Fruit fly (Drosophila melanogaster): ENCODE data around the gene CG31465.

CG31465 gene

dm6 chr3R:21856098-21856872, 24.3 kb upstream of the CG31465 start, which contains the start of gene glec (continued):
- TF ChIP-seq gro (GFP tag; optimal IDR thresholded peaks at IDR 0.05) = peak; percentile 55
- TF ChIP-seq CG10321 (GFP tag; IDR thresholded peaks at IDR 0.05) = no peak
- TF ChIP-seq Antp (GFP tag; optimal IDR thresholded peaks at IDR 0.05) = peak; percentile 57
- TF ChIP-seq pum (GFP tag; optimal IDR thresholded peaks at IDR 0.05) = no peak
- peak; percentile 8 for TF ChIP-seq B-H2 (GFP tag; optimal IDR thresholded peaks at IDR 0.05)
- no peak for TF ChIP-seq D (optimal IDR thresholded peaks at IDR 0.05)
- no peak for TF ChIP-seq D (GFP tag; optimal IDR thresholded peaks at IDR 0.05)
- 0 out of 2 replicates have a peak, but pooled peaks have one; percentile 11 for TF ChIP-seq CG6272 (GFP tag; IDR thresholded peaks at IDR 0.05)
- peak; percentile 88 for TF ChIP-seq sens (GFP tag)
- TF ChIP-seq CG16815 (GFP tag; optimal IDR thresholded peaks at IDR 0.05) = peak; percentile 7
- TF ChIP-seq Drgx (GFP tag; IDR thresholded peaks at IDR 0.05) = peak; percentile 41; the same call in 1 of the 2 replicates
- TF ChIP-seq Hand (GFP tag; optimal IDR thresholded peaks at IDR 0.05) = no peak
- peak; percentile 28 for TF ChIP-seq NfI (GFP tag; optimal IDR thresholded peaks at IDR 0.05)
- peak; percentile 8 for TF ChIP-seq pros (GFP tag; optimal IDR thresholded peaks at IDR 0.05)
- TF ChIP-seq Lpt (GFP tag; optimal IDR thresholded peaks at IDR 0.05) = no peak
- TF ChIP-seq fru (optimal IDR thresholded peaks at IDR 0.05) = no peak
- TF ChIP-seq CG30020 (tag; optimal IDR thresholded peaks at IDR 0.05) = no peak
- TF ChIP-seq CG12769 (tag; optimal IDR thresholded peaks at IDR 0.05) = peak; percentile 77
- TF ChIP-seq ash1 (GFP tag; optimal IDR thresholded peaks at IDR 0.05) = peak; percentile 86
- no peak for TF ChIP-seq tap (tag; optimal IDR thresholded peaks at IDR 0.05)
- no peak for TF ChIP-seq CG11398 (GFP tag; optimal IDR thresholded peaks at IDR 0.05)
- no peak for TF ChIP-seq BtbVII (GFP tag; optimal IDR thresholded peaks at IDR 0.05)
- TF ChIP-seq Trl (optimal IDR thresholded peaks at IDR 0.05) = peak; percentile 90 to 93
- TF ChIP-seq Trl (GFP tag; optimal IDR thresholded peaks at IDR 0.05) = peak; percentile 67
- TF ChIP-seq dmrt99B (tag; optimal IDR thresholded peaks at IDR 0.05) = peak; percentile 21
- TF ChIP-seq CG17912 (GFP tag; optimal IDR thresholded peaks at IDR 0.05) = peak; percentile 45
- peak; percentile 72 for TF ChIP-seq abd-A (tag; optimal IDR thresholded peaks at IDR 0.05)
- TF ChIP-seq CG15269 (tag; optimal IDR thresholded peaks at IDR 0.05) = no peak
- TF ChIP-seq CG13296 (GFP tag; optimal IDR thresholded peaks at IDR 0.05) = peak; percentile 43
- peak; percentile 7 for TF ChIP-seq trh (GFP tag; optimal IDR thresholded peaks at IDR 0.05)
- peak; percentile 76 for TF ChIP-seq Ets65A (GFP tag)
- no peak; the same call in 1 of the 2 replicates for TF ChIP-seq CG11247 (GFP tag; IDR thresholded peaks at IDR 0.05)
- no peak for TF ChIP-seq jing (GFP tag; optimal IDR thresholded peaks at IDR 0.05)
- no peak for TF ChIP-seq CG14667 (GFP tag; IDR thresholded peaks at IDR 0.05)
- TF ChIP-seq Ets97D (GFP tag; optimal IDR thresholded peaks at IDR 0.05) = no peak
- TF ChIP-seq Spps (tag; optimal IDR thresholded peaks at IDR 0.05) = no peak
- no peak for TF ChIP-seq CG3995 (GFP tag; optimal IDR thresholded peaks at IDR 0.05)
- peak; percentile 50 for TF ChIP-seq CG7556 (GFP tag; optimal IDR thresholded peaks at IDR 0.05)
- TF ChIP-seq CG5245 (GFP tag; optimal IDR thresholded peaks at IDR 0.05) = no peak
- TF ChIP-seq Gug (GFP tag; IDR thresholded peaks at IDR 0.05) = no peak; the same call in 3 of the 4 replicates
- TF ChIP-seq bcd (GFP tag; optimal IDR thresholded peaks at IDR 0.05) = no peak
- no peak for TF ChIP-seq hbn (GFP tag; IDR thresholded peaks at IDR 0.05; ENCODE audit: partially characterized antibody)
- TF ChIP-seq CG7372 (GFP tag; IDR thresholded peaks at IDR 0.05) = no peak; the same call in 1 of the 2 replicates
- TF ChIP-seq CG17361 (GFP tag; IDR thresholded peaks at IDR 0.05) = peak; percentile 70; the same call in 2 of the 3 replicates
- peak in 1 of 2 experiments; percentile 54 for TF ChIP-seq Pdp1 (GFP tag; optimal IDR thresholded peaks at IDR 0.05)
- no peak for TF ChIP-seq aop (GFP tag; IDR thresholded peaks at IDR 0.05)
- no peak; the same call in 1 of the 2 replicates for TF ChIP-seq lmd (GFP tag; IDR thresholded peaks at IDR 0.05)
- TF ChIP-seq crp (GFP tag; optimal IDR thresholded peaks at IDR 0.05) = no peak
- no peak for TF ChIP-seq ranshi (GFP tag; IDR thresholded peaks at IDR 0.05)
- TF ChIP-seq kni (GFP tag; optimal IDR thresholded peaks at IDR 0.05) = peak; percentile 6
